Fruit fly (Drosophila melanogaster): ENCODE data around the gene CG42374.

CG42374 gene

DNA sequence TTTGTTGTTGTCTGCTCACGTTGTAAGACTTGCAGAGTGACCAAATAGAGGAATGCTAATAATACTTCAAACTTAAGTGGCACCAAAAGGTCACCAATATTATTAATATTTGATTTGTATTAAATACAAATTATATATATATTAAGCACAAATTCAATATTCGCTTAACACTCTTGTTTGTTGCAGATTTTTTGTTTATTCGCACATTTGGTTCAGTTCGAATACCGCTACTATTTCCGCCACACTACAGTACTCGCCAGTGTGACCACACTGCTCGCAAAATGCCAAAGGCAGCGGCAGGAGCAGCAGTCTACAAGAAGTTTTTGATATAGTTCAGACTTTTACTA, 548 bp downstream of the CG42374 start, which contains the start of gene Max (continued):
- peak; percentile 58 for TF ChIP-seq CG33557 (GFP tag; optimal IDR thresholded peaks at IDR 0.05)
- TF ChIP-seq cg (GFP tag; optimal IDR thresholded peaks at IDR 0.05), result no peak
- TF ChIP-seq abd-A (tag; optimal IDR thresholded peaks at IDR 0.05), result no peak
- peak; percentile 30 for TF ChIP-seq kah (GFP tag; optimal IDR thresholded peaks at IDR 0.05)
- TF ChIP-seq wdn (GFP tag; IDR thresholded peaks at IDR 0.05), result no peak
- peak; percentile 63 for TF ChIP-seq B-H1 (GFP tag; IDR thresholded peaks at IDR 0.05)
- TF ChIP-seq CG18764 (GFP tag; optimal IDR thresholded peaks at IDR 0.05), result peak; percentile 70
- peak; percentile 54 for TF ChIP-seq Hsf (GFP tag; optimal IDR thresholded peaks at IDR 0.05)
- no peak for TF ChIP-seq Poxn (GFP tag; IDR thresholded peaks at IDR 0.05)
- no peak for TF ChIP-seq Tbp (GFP tag; optimal IDR thresholded peaks at IDR 0.05)
- no peak for TF ChIP-seq pfk (GFP tag; optimal IDR thresholded peaks at IDR 0.05)
- peak; percentile 43 for TF ChIP-seq CG3407 (GFP tag; optimal IDR thresholded peaks at IDR 0.05)
- TF ChIP-seq Dip3 (GFP tag; optimal IDR thresholded peaks at IDR 0.05), result no peak
- TF ChIP-seq gt (GFP tag; IDR thresholded peaks at IDR 0.05), result no peak
- TF ChIP-seq Ada2b (GFP tag; IDR thresholded peaks at IDR 0.05), result peak; percentile 60
- peak; percentile 14 for TF ChIP-seq chn (GFP tag; optimal IDR thresholded peaks at IDR 0.05)
- no peak for TF ChIP-seq Side (GFP tag; optimal IDR thresholded peaks at IDR 0.05)
- peak; percentile 0 for TF ChIP-seq ATbp (GFP tag; optimal IDR thresholded peaks at IDR 0.05)
- TF ChIP-seq CTCF (GFP tag; optimal IDR thresholded peaks at IDR 0.05), result no peak
- TF ChIP-seq CG13775 (GFP tag; optimal IDR thresholded peaks at IDR 0.05), result peak; percentile 75
- peak; percentile 75 for TF ChIP-seq Hmr (GFP tag; optimal IDR thresholded peaks at IDR 0.05)
- TF ChIP-seq twi (tag; optimal IDR thresholded peaks at IDR 0.05), result peak; percentile 53
- TF ChIP-seq CG6254 (GFP tag; optimal IDR thresholded peaks at IDR 0.05), result no peak
- TF ChIP-seq Aef1 (GFP tag; IDR thresholded peaks at IDR 0.05), result peak; percentile 67
- no peak for TF ChIP-seq Atf3 (GFP tag; optimal IDR thresholded peaks at IDR 0.05)
- TF ChIP-seq CG8924 (tag; optimal IDR thresholded peaks at IDR 0.05), result peak; percentile 79
- TF ChIP-seq HLH54F (GFP tag; optimal IDR thresholded peaks at IDR 0.05), result peak; percentile 7
- TF ChIP-seq klu (GFP tag; IDR thresholded peaks at IDR 0.05), result no peak
- TF ChIP-seq E2f1 (GFP tag; IDR thresholded peaks at IDR 0.05), result peak; percentile 57
- TF ChIP-seq odd (GFP tag; optimal IDR thresholded peaks at IDR 0.05), result peak; percentile 48
- no peak for TF ChIP-seq Trl (optimal IDR thresholded peaks at IDR 0.05)
- TF ChIP-seq Trl (GFP tag; optimal IDR thresholded peaks at IDR 0.05), result no peak
- peak; percentile 54 for TF ChIP-seq fd3F (GFP tag; optimal IDR thresholded peaks at IDR 0.05)
- no peak for TF ChIP-seq Lim3 (GFP tag; IDR thresholded peaks at IDR 0.05)
- TF ChIP-seq Sry-β (GFP tag; optimal IDR thresholded peaks at IDR 0.05), result no peak
- TF ChIP-seq Bteb2 (GFP tag; optimal IDR thresholded peaks at IDR 0.05), result no peak
- TF ChIP-seq CG1603 (tag; optimal IDR thresholded peaks at IDR 0.05), result peak; percentile 85
- TF ChIP-seq CG2129 (GFP tag; IDR thresholded peaks at IDR 0.05; ENCODE audit: partially characterized antibody), result no peak
- 0 out of 2 replicates have a peak, but pooled peaks have one; percentile 17 for TF ChIP-seq wor (GFP tag; IDR thresholded peaks at IDR 0.05)
- TF ChIP-seq lov (optimal IDR thresholded peaks at IDR 0.05), result no peak
- 0 out of 3 replicates have a peak, but pooled peaks have one; percentile 32 for TF ChIP-seq lov (GFP tag; IDR thresholded peaks at IDR 0.05)
- peak; percentile 70; the same call in 2 of the 3 replicates for TF ChIP-seq Dbx (GFP tag; IDR thresholded peaks at IDR 0.05)
- TF ChIP-seq ara (GFP tag; IDR thresholded peaks at IDR 0.05), result peak; percentile 79
- TF ChIP-seq pnt (GFP tag; optimal IDR thresholded peaks at IDR 0.05), result peak; percentile 33
- no peak for TF ChIP-seq CG5953 (GFP tag; IDR thresholded peaks at IDR 0.05)
- TF ChIP-seq Nf-YC (tag; optimal IDR thresholded peaks at IDR 0.05), result no peak
- TF ChIP-seq CG11504 (tag; optimal IDR thresholded peaks at IDR 0.05), result peak; percentile 80
- peak; percentile 86 for TF ChIP-seq lab (GFP tag; optimal IDR thresholded peaks at IDR 0.05)
- TF ChIP-seq CG17385 (GFP tag; optimal IDR thresholded peaks at IDR 0.05), result peak; percentile 72
- TF ChIP-seq CG2678 (tag; optimal IDR thresholded peaks at IDR 0.05), result peak; percentile 80
- TF ChIP-seq CG6765 (GFP tag; optimal IDR thresholded peaks at IDR 0.05), result peak; percentile 3
- TF ChIP-seq CG10366 (GFP tag; IDR thresholded peaks at IDR 0.05), result peak; percentile 77
- TF ChIP-seq CG15073 (GFP tag; optimal IDR thresholded peaks at IDR 0.05), result no peak
